Worm (Caenorhabditis elegans) whole organism, mixed stage, embryonic: ENCODE results near the gene morc-1.

ENCODE experiments used
- M03D4.4 ChIP-seq: sonication (generic microtip); optimal IDR thresholded peaks from 2 replicates; lab custom pipeline; 2017; ENCODE audit warnings: mild to moderate bottlenecking, missing genetic modification characterization, missing compliant biosample characterization
- ceh-43 ChIP-seq: fragments of 200-800 bp; sonication (Bioruptor generic); optimal IDR thresholded peaks from 2 replicates; lab custom pipeline; 2018; ENCODE audit warnings: mild to moderate bottlenecking, missing genetic modification characterization, moderate library complexity, missing compliant biosample characterization
- ces-1 ChIP-seq: fragments of 150-350 bp; optimal IDR thresholded peaks from 2 replicates; lab custom pipeline; 2014; ENCODE audit warnings: missing biosample characterization, missing genetic modification reagents, missing genetic modification characterization
- cnd-1 ChIP-seq: fragments of 200-800 bp; sonication (Bioruptor generic); optimal IDR thresholded peaks from 2 replicates; lab custom pipeline; 2018; ENCODE audit warnings: mild to moderate bottlenecking, missing genetic modification characterization, missing compliant biosample characterization
- drap-1 ChIP-seq: fragments of 200-800 bp; sonication (Bioruptor generic); optimal IDR thresholded peaks from 3 replicates; lab custom pipeline; 2018; ENCODE audit warnings: mild to moderate bottlenecking, missing genetic modification characterization, missing compliant biosample characterization
- elt-3 ChIP-seq: fragments of 150-350 bp; optimal IDR thresholded peaks from 2 replicates; lab custom pipeline; 2014; ENCODE audit warnings: missing biosample characterization, missing genetic modification characterization
- ham-2 ChIP-seq: fragments of 200-800 bp; sonication (Bioruptor generic); optimal IDR thresholded peaks from 2 replicates; lab custom pipeline; 2018; ENCODE audit warnings: mild to moderate bottlenecking, missing genetic modification characterization, missing compliant biosample characterization
- hlh-1 ChIP-seq: fragments of 150-350 bp; optimal IDR thresholded peaks from 2 replicates; lab custom pipeline; 2014; ENCODE audit warnings: missing biosample characterization, missing genetic modification reagents, missing genetic modification characterization
- lin-13 ChIP-seq: fragments of 150-350 bp; optimal IDR thresholded peaks from 2 replicates; lab custom pipeline; 2014; ENCODE audit warnings: missing biosample characterization, missing genetic modification characterization
- lin-32 ChIP-seq: fragments of 200-800 bp; sonication (Bioruptor generic); optimal IDR thresholded peaks from 2 replicates; lab custom pipeline; 2018; ENCODE audit warnings: mild to moderate bottlenecking, missing genetic modification characterization, missing compliant biosample characterization
- lsy-2 ChIP-seq: fragments of 150-350 bp; optimal IDR thresholded peaks from 2 replicates; lab custom pipeline; 2014; ENCODE audit warnings: missing biosample characterization, missing genetic modification characterization
- mep-1 ChIP-seq: fragments of 150-350 bp; optimal IDR thresholded peaks from 2 replicates; lab custom pipeline; 2017; ENCODE audit warnings: missing biosample characterization, missing genetic modification reagents, missing genetic modification characterization, inconsistent platforms
- mls-2 ChIP-seq: sonication (generic microtip); optimal IDR thresholded peaks from 2 replicates; lab custom pipeline; 2016; ENCODE audit warnings: mild to moderate bottlenecking, missing genetic modification characterization, moderate library complexity, missing compliant biosample characterization
- nhr-12 ChIP-seq: fragments of 150-350 bp; optimal IDR thresholded peaks from 2 replicates; lab custom pipeline; 2014; ENCODE audit warnings: missing biosample characterization, missing genetic modification characterization
- nhr-2 ChIP-seq: fragments of 150-350 bp; optimal IDR thresholded peaks from 2 replicates; lab custom pipeline; 2014; ENCODE audit warnings: missing biosample characterization, missing genetic modification characterization
- nhr-237 ChIP-seq: fragments of 150-350 bp; optimal IDR thresholded peaks from 2 replicates; lab custom pipeline; 2014; ENCODE audit warnings: missing biosample characterization, missing genetic modification characterization
- nhr-76 ChIP-seq: sonication (generic microtip); optimal IDR thresholded peaks from 2 replicates; lab custom pipeline; 2017; ENCODE audit warnings: missing biosample characterization, missing genetic modification characterization
- pha-4 ChIP-seq: fragments of 150-350 bp; optimal IDR thresholded peaks from 2 replicates; lab custom pipeline; 2018; ENCODE audit warnings: missing biosample characterization, missing genetic modification reagents, missing genetic modification characterization
- sem-2 ChIP-seq: fragments of 200-800 bp; sonication (Bioruptor generic); optimal IDR thresholded peaks from 2 replicates; lab custom pipeline; 2018; ENCODE audit warnings: mild to moderate bottlenecking, missing genetic modification characterization, missing compliant biosample characterization
- snpc-4 ChIP-seq: fragments of 150-350 bp; optimal IDR thresholded peaks from 2 replicates; lab custom pipeline; 2014; ENCODE audit warnings: missing biosample characterization, missing genetic modification characterization
- sptf-1 ChIP-seq: sonication (generic microtip); optimal IDR thresholded peaks from 2 replicates; lab custom pipeline; 2017; ENCODE audit warnings: mild to moderate bottlenecking, missing genetic modification characterization, moderate library complexity, missing compliant biosample characterization
- unc-120 ChIP-seq: sonication (generic microtip); optimal IDR thresholded peaks from 2 replicates; lab custom pipeline; 2017; ENCODE audit warnings: missing genetic modification characterization, missing compliant biosample characterization; ENCODE audit not compliant: poor library complexity, severe bottlenecking
- unc-39 ChIP-seq: fragments of 150-350 bp; optimal IDR thresholded peaks from 2 replicates; lab custom pipeline; 2014; ENCODE audit warnings: missing biosample characterization, missing genetic modification characterization
- zip-8 ChIP-seq: fragments of 150-350 bp; optimal IDR thresholded peaks from 2 replicates; lab custom pipeline; 2014; ENCODE audit warnings: missing biosample characterization, missing genetic modification characterization
- ztf-11 ChIP-seq: fragments of 150-350 bp; optimal IDR thresholded peaks from 2 replicates; lab custom pipeline; 2014; ENCODE audit warnings: missing biosample characterization, missing genetic modification characterization

Gene morc-1

ce11 chrIII:5199577-5199976 is 7.1 kb downstream of the morc-1 start, which contains the start of gene emb-8:
TSS of gene emb-8 (minus strand) at chrIII:5199677.
- TF ChIP-seq zip-8 (tag; lab: Kevin White, UChicago) (no peak), lin-32 (GFP tag; lab: Kevin White, UChicago) (no peak), drap-1 (GFP tag; lab: Kevin White, UChicago) (no peak), lsy-2 (tag; lab: Kevin White, UChicago) (no peak), elt-3 (tag; lab: Kevin White, UChicago) (no peak), hlh-1 (tag; lab: Kevin White, UChicago) (no peak), ztf-11 (tag; lab: Kevin White, UChicago) (no peak), unc-120 (tag; lab: Kevin White, UChicago) (no peak), pha-4 (tag; lab: Kevin White, UChicago) (no peak), nhr-237 (tag; lab: Kevin White, UChicago) (no peak), nhr-2 (tag; lab: Kevin White, UChicago) (no peak), sptf-1 (tag; lab: Kevin White, UChicago) (no peak), lin-13 (tag; lab: Kevin White, UChicago) (no peak), M03D4.4 (tag; lab: Kevin White, UChicago) (no peak), snpc-4 (tag; lab: Kevin White, UChicago) (no peak)

- peak; percentile 18 for TF ChIP-seq mep-1 (tag; lab: Kevin White, UChicago)
- TF ChIP-seq M03D4.4 (tag; lab: Kevin White, UChicago): no peak
These were observed 10.2 kb downstream of the morc-1 start for ce11 chrIII:5196298-5197045.

ce11 chrIII:5195690-5196089 is 11.0 kb downstream of the morc-1 start, which contains the start of gene moc-6:
TSS of gene moc-6 (plus strand) at chrIII:5195990.
- TF ChIP-seq cnd-1: no peak
- no peak for TF ChIP-seq drap-1 (GFP tag; lab: Kevin White, UChicago)
- TF ChIP-seq mls-2: no peak
- TF ChIP-seq, all 35 proteins: peak for 0

ce11 chrIII:5193266-5193665 is 13.4 kb downstream of the morc-1 start:
- TF ChIP-seq unc-120 (tag; lab: Kevin White, UChicago) (no peak), nhr-76 (no peak), snpc-4 (tag; lab: Kevin White, UChicago) (no peak), lsy-2 (tag; lab: Kevin White, UChicago) (peak; percentile 42)

- TF ChIP-seq ces-1 (peak; percentile 68), nhr-2 (tag; lab: Kevin White, UChicago) (no peak)
These were observed 16.0 kb downstream of the morc-1 start, which contains the start of gene hira-1 for ce11 chrIII:5190671-5191174. TSS of gene hira-1 (plus strand) at chrIII:5191124.

- TF ChIP-seq nhr-12 (tag; lab: Kevin White, UChicago) (no peak), nhr-237 (tag; lab: Kevin White, UChicago) (no peak), lin-13 (tag; lab: Kevin White, UChicago) (no peak), drap-1 (GFP tag; lab: Kevin White, UChicago) (no peak), hlh-1 (tag; lab: Kevin White, UChicago) (no peak), lin-32 (GFP tag; lab: Kevin White, UChicago) (no peak), ham-2 (GFP tag; lab: Kevin White, UChicago) (no peak), nhr-2 (tag; lab: Kevin White, UChicago) (no peak), lsy-2 (tag; lab: Kevin White, UChicago) (no peak), sem-2 (GFP tag; lab: Kevin White, UChicago) (no peak), ceh-43 (GFP tag; lab: Kevin White, UChicago) (no peak), elt-3 (tag; lab: Kevin White, UChicago) (no peak), unc-39 (no peak)
These were observed 16.5 kb downstream of the morc-1 start for ce11 chrIII:5190179-5190578.

ce11 chrIII:5188426-5188825 is 18.3 kb downstream of the morc-1 start, which contains the start of gene K10D2.8:
TSS of gene K10D2.8 (plus strand) at chrIII:5188726.
- TF ChIP-seq nhr-76 (no peak), drap-1 (GFP tag; lab: Kevin White, UChicago) (no peak), cnd-1 (no peak)
